Fruit fly (Drosophila melanogaster) whole organism, embryonic: ENCODE results near the gene eya.

ENCODE experiments used
- Antp ChIP-seq: fragments of 200-800 bp; sonication (Bioruptor generic); optimal IDR thresholded peaks from 3 replicates; lab custom pipeline; 2016; ENCODE audit warnings: missing biosample characterization, missing genetic modification characterization
- CG10209 ChIP-seq: fragments of 200-800 bp; sonication (Bioruptor generic); optimal IDR thresholded peaks from 3 replicates; lab custom pipeline; 2017; ENCODE audit warnings: missing biosample characterization, mild to moderate bottlenecking, missing genetic modification characterization, missing genetic modification reagents
- CG10366 ChIP-seq: fragments of 200-800 bp; sonication (Bioruptor generic); IDR thresholded peaks from 2 replicates; pipeline ENCODE4 v1.3.6; 2022; ENCODE audit warnings: missing biosample characterization, missing genetic modification characterization
- CG11093 ChIP-seq: fragments of 200-800 bp; sonication (Bioruptor generic); IDR thresholded peaks from 3 replicates; pipeline ENCODE4 v1.3.6; 2022; ENCODE audit warnings: missing biosample characterization, missing genetic modification characterization
- CG12744 ChIP-seq: fragments of 200-800 bp; sonication (Bioruptor generic); optimal IDR thresholded peaks from 2 replicates; lab custom pipeline; 2016; ENCODE audit warnings: missing biosample characterization, missing genetic modification characterization
- CG13296 ChIP-seq: fragments of 200-800 bp; sonication (Bioruptor generic); optimal IDR thresholded peaks from 3 replicates; lab custom pipeline; 2018; ENCODE audit warnings: missing biosample characterization, mild to moderate bottlenecking, missing genetic modification characterization
- CG15011 ChIP-seq: fragments of 200-800 bp; sonication (Bioruptor generic); optimal IDR thresholded peaks from 3 replicates; lab custom pipeline; 2018; ENCODE audit warnings: missing biosample characterization, mild to moderate bottlenecking, missing genetic modification characterization
- CG1603 ChIP-seq: fragments of 200-800 bp; sonication (Bioruptor generic); optimal IDR thresholded peaks from 2 replicates; lab custom pipeline; 2019; ENCODE audit warnings: missing biosample characterization, mild to moderate bottlenecking, missing genetic modification characterization, moderate library complexity
- CG17568 ChIP-seq: fragments of 200-800 bp; sonication (Bioruptor generic); optimal IDR thresholded peaks from 2 replicates; lab custom pipeline; 2018; ENCODE audit warnings: missing biosample characterization, mild to moderate bottlenecking, missing genetic modification characterization, moderate library complexity
- CG3163 ChIP-seq: fragments of 200-800 bp; sonication (Bioruptor generic); optimal IDR thresholded peaks from 3 replicates; lab custom pipeline; 2016; ENCODE audit warnings: missing biosample characterization, missing genetic modification characterization
- CG34224 ChIP-seq: fragments of 200-800 bp; sonication (Bioruptor generic); IDR thresholded peaks from 3 replicates; pipeline ENCODE4 v1.3.6; 2022; ENCODE audit warnings: missing biosample characterization, missing genetic modification characterization; ENCODE audit not compliant: partially characterized antibody
- CG4328 ChIP-seq: fragments of 200-800 bp; sonication (Bioruptor generic); optimal IDR thresholded peaks from 3 replicates; lab custom pipeline; 2017; ENCODE audit warnings: missing biosample characterization, missing genetic modification reagents, missing genetic modification characterization
- CG5180 ChIP-seq: fragments of 200-800 bp; sonication (Bioruptor generic); optimal IDR thresholded peaks from 3 replicates; lab custom pipeline; 2017; ENCODE audit warnings: missing biosample characterization, missing genetic modification characterization, mild to moderate bottlenecking, moderate library complexity, missing genetic modification reagents
- CG6254 ChIP-seq: fragments of 200-800 bp; sonication (Bioruptor generic); optimal IDR thresholded peaks from 3 replicates; lab custom pipeline; 2017; ENCODE audit warnings: mild to moderate bottlenecking, missing biosample characterization, missing genetic modification reagents, missing genetic modification characterization
- CG6654 ChIP-seq: fragments of 200-800 bp; sonication (Bioruptor generic); optimal IDR thresholded peaks from 2 replicates; lab custom pipeline; 2017; ENCODE audit warnings: missing biosample characterization, mild to moderate bottlenecking, missing genetic modification characterization
- CG7556 ChIP-seq: fragments of 200-800 bp; sonication (Bioruptor generic); optimal IDR thresholded peaks from 2 replicates; lab custom pipeline; 2017; ENCODE audit warnings: missing biosample characterization, mild to moderate bottlenecking, missing genetic modification characterization
- CG7963 ChIP-seq: fragments of 200-800 bp; sonication (Bioruptor generic); IDR thresholded peaks from 3 replicates; pipeline ENCODE4 v1.3.6; 2022; ENCODE audit warnings: missing biosample characterization, missing genetic modification characterization; ENCODE audit not compliant: partially characterized antibody
- D19A ChIP-seq: fragments of 200-800 bp; optimal IDR thresholded peaks from 3 replicates; lab custom pipeline; 2019; ENCODE audit warnings: missing biosample characterization, mild to moderate bottlenecking, missing genetic modification characterization, moderate library complexity
- Dbx ChIP-seq: fragments of 200-800 bp; sonication (Bioruptor generic); IDR thresholded peaks from 3 replicates; pipeline ENCODE4 v1.3.6; 2022; ENCODE audit warnings: missing biosample characterization, missing genetic modification characterization
- Dfd ChIP-seq, 2 experiments: fragments of >200 bp; optimal IDR thresholded peaks; 2 replicates each; lab custom pipeline; 2017; ENCODE audit warnings: missing biosample characterization in 2 of 2, missing genetic modification characterization in 2 of 2
- Doc3 ChIP-seq: fragments of 200-800 bp; sonication (Bioruptor generic); IDR thresholded peaks from 3 replicates; pipeline ENCODE4 v1.3.6; 2022; ENCODE audit warnings: missing biosample characterization, missing genetic modification characterization; ENCODE audit not compliant: partially characterized antibody
- Dp ChIP-seq: fragments of 200-800 bp; sonication (Bioruptor generic); optimal IDR thresholded peaks from 2 replicates; lab custom pipeline; 2018; ENCODE audit warnings: missing biosample characterization, mild to moderate bottlenecking, missing genetic modification characterization, moderate library complexity
- Fer2 ChIP-seq: fragments of 200-800 bp; sonication (Bioruptor generic); optimal IDR thresholded peaks from 2 replicates; lab custom pipeline; 2018; ENCODE audit warnings: missing biosample characterization, mild to moderate bottlenecking, missing genetic modification characterization, moderate library complexity
- HHEX ChIP-seq: fragments of 200-800 bp; sonication (Bioruptor generic); optimal IDR thresholded peaks from 3 replicates; lab custom pipeline; 2017; ENCODE audit warnings: missing biosample characterization, mild to moderate bottlenecking, missing genetic modification characterization, missing genetic modification reagents
- HLH3B ChIP-seq: fragments of 200-800 bp; sonication (Bioruptor generic); IDR thresholded peaks from 2 replicates; pipeline ENCODE4 v1.3.6; 2022; ENCODE audit warnings: missing biosample characterization, missing genetic modification characterization
- MTF-1 ChIP-seq: fragments of 200-800 bp; sonication (Bioruptor generic); optimal IDR thresholded peaks from 2 replicates; lab custom pipeline; 2018; ENCODE audit warnings: missing biosample characterization, mild to moderate bottlenecking, missing genetic modification characterization, borderline replicate concordance
- Trl ChIP-seq, 3 experiments: fragments of >200 bp in 2 of 3; fragments of 200-800 bp in 1 of 3; sonication (Bioruptor generic) in 1 of 3; optimal IDR thresholded peaks; 2 replicates in 1 of 3; 3 replicates in 2 of 3; lab custom pipeline; 2016 to 2017; ENCODE audit warnings: missing biosample characterization in 1 of 3, missing genetic modification characterization in 1 of 3
- Vsx1 ChIP-seq: fragments of 200-800 bp; sonication (Bioruptor generic); optimal IDR thresholded peaks from 2 replicates; lab custom pipeline; 2017; ENCODE audit warnings: missing biosample characterization, mild to moderate bottlenecking, missing genetic modification characterization, missing genetic modification reagents
- Xbp1 ChIP-seq: fragments of 200-800 bp; sonication (Bioruptor generic); optimal IDR thresholded peaks from 3 replicates; lab custom pipeline; 2016; ENCODE audit warnings: missing biosample characterization, mild to moderate bottlenecking, missing genetic modification characterization
- ash1 ChIP-seq: fragments of 200-800 bp; sonication (Bioruptor generic); optimal IDR thresholded peaks from 2 replicates; lab custom pipeline; 2018; ENCODE audit warnings: missing biosample characterization, mild to moderate bottlenecking, missing genetic modification characterization
- ato ChIP-seq: fragments of 200-800 bp; sonication (Bioruptor generic); IDR thresholded peaks from 2 replicates; pipeline ENCODE4 v1.3.6; 2022; ENCODE audit warnings: missing biosample characterization, missing genetic modification characterization; ENCODE audit not compliant: partially characterized antibody
- bigmax ChIP-seq: fragments of 200-800 bp; sonication (Bioruptor generic); optimal IDR thresholded peaks from 2 replicates; lab custom pipeline; 2018; ENCODE audit warnings: missing biosample characterization, mild to moderate bottlenecking, missing genetic modification characterization
- ems ChIP-seq: fragments of 200-800 bp; sonication (Bioruptor generic); optimal IDR thresholded peaks from 3 replicates; lab custom pipeline; 2016; ENCODE audit warnings: missing biosample characterization, missing genetic modification characterization
- gro ChIP-seq: fragments of 200-800 bp; sonication (Bioruptor generic); optimal IDR thresholded peaks from 2 replicates; lab custom pipeline; 2016; ENCODE audit warnings: missing biosample characterization, missing genetic modification characterization
- hb ChIP-seq: fragments of 200-800 bp; sonication (Bioruptor generic); IDR thresholded peaks from 3 replicates; pipeline ENCODE4 v1.3.6; 2022; ENCODE audit warnings: missing biosample characterization, missing genetic modification characterization; ENCODE audit not compliant: partially characterized antibody
- hth ChIP-seq: fragments of >200 bp; optimal IDR thresholded peaks from 2 replicates; lab custom pipeline; 2017; ENCODE audit warnings: inconsistent platforms
- jigr1 ChIP-seq: fragments of 200-800 bp; sonication (Bioruptor generic); IDR thresholded peaks from 3 replicates; pipeline ENCODE4 v1.3.6; 2022; ENCODE audit warnings: missing biosample characterization, missing genetic modification characterization
- psq ChIP-seq: fragments of 200-800 bp; sonication (Bioruptor generic); optimal IDR thresholded peaks from 2 replicates; lab custom pipeline; 2017; ENCODE audit warnings: missing biosample characterization, missing genetic modification characterization
- sd ChIP-seq: fragments of 200-800 bp; sonication (Bioruptor generic); optimal IDR thresholded peaks from 3 replicates; lab custom pipeline; 2018; ENCODE audit warnings: missing biosample characterization, mild to moderate bottlenecking, missing genetic modification characterization, moderate library complexity
- shn ChIP-seq: fragments of 200-800 bp; sonication (Bioruptor generic); optimal IDR thresholded peaks from 3 replicates; lab custom pipeline; 2016; ENCODE audit warnings: missing biosample characterization, missing genetic modification characterization
- sna ChIP-seq: fragments of 200-800 bp; sonication (Bioruptor generic); IDR thresholded peaks from 2 replicates; pipeline ENCODE4 v1.3.6; 2022; ENCODE audit warnings: missing biosample characterization, missing genetic modification characterization; ENCODE audit not compliant: partially characterized antibody
- sob ChIP-seq: fragments of 200-800 bp; sonication (Bioruptor generic); IDR thresholded peaks from 2 replicates; pipeline ENCODE4 v1.3.6; 2022; ENCODE audit warnings: missing biosample characterization, missing genetic modification characterization
- sqz ChIP-seq: fragments of 200-800 bp; sonication (Bioruptor generic); optimal IDR thresholded peaks from 3 replicates; lab custom pipeline; 2018; ENCODE audit warnings: missing biosample characterization, mild to moderate bottlenecking, missing genetic modification characterization
- twi ChIP-seq: fragments of 200-800 bp; optimal IDR thresholded peaks from 2 replicates; lab custom pipeline; 2019; ENCODE audit warnings: missing biosample characterization, mild to moderate bottlenecking, missing genetic modification characterization, moderate library complexity
- vvl ChIP-seq: fragments of 200-800 bp; sonication (Bioruptor generic); IDR thresholded peaks from 2 replicates; pipeline ENCODE4 v1.3.6; 2022; ENCODE audit warnings: missing biosample characterization, missing genetic modification characterization

Gene eya

dm6 chr2L:6480212-6480994, 66.4 kb downstream of the eya start, which contains the start of the genes Sec61alpha and Daxx (continued):
- peak; percentile 100 for TF ChIP-seq hb (GFP tag; lab: Robert Waterston, UW)
- TF ChIP-seq CG7556 (GFP tag; lab: Kevin White, UChicago), result peak; percentile 62
- peak; percentile 73 for TF ChIP-seq CG3163 (GFP tag; lab: Kevin White, UChicago)
- peak; percentile 76 for TF ChIP-seq CG13296 (GFP tag; lab: Kevin White, UChicago)
- TF ChIP-seq D19A (tag; lab: Kevin White, UChicago), result peak; percentile 63
- TF ChIP-seq Dfd (GFP tag; optimal IDR thresholded peaks at IDR 0.05; lab: Kevin White, UChicago), result no peak
- TF ChIP-seq jigr1 (GFP tag; lab: Robert Waterston, UW), result peak; percentile 69; the same call in 2 of the 3 replicates
- TF ChIP-seq CG12744, result peak; percentile 78
- peak; percentile 82 for TF ChIP-seq CG10366 (GFP tag; lab: Robert Waterston, UW)
- peak; percentile 97 for TF ChIP-seq Doc3
- TF ChIP-seq psq (GFP tag; lab: Kevin White, UChicago), result peak; percentile 47

- peak; percentile 62 for TF ChIP-seq MTF-1 (GFP tag; lab: Kevin White, UChicago)
- peak; percentile 65 for TF ChIP-seq HHEX
- no peak for TF ChIP-seq ems (GFP tag; lab: Kevin White, UChicago)
- peak; percentile 24 for TF ChIP-seq Vsx1 (GFP tag; lab: Kevin White, UChicago)
- peak; percentile 44 for TF ChIP-seq CG5180 (GFP tag; lab: Kevin White, UChicago)
- no peak for TF ChIP-seq CG34224 (GFP tag; lab: Robert Waterston, UW)
- TF ChIP-seq ash1 (GFP tag; lab: Kevin White, UChicago), result peak; percentile 39
- TF ChIP-seq shn (GFP tag; lab: Kevin White, UChicago), result no peak
- TF ChIP-seq CG6654 (GFP tag; lab: Kevin White, UChicago), result no peak
- TF ChIP-seq hth (lab: Kevin White, UChicago), result no peak
- TF ChIP-seq CG4328 (GFP tag; lab: Kevin White, UChicago), result peak; percentile 72
- peak; percentile 61; the same call in 1 of the 2 replicates for TF ChIP-seq vvl
- TF ChIP-seq CG6254, result peak; percentile 27
- peak; percentile 55 to 82 for TF ChIP-seq Trl (optimal IDR thresholded peaks at IDR 0.05; lab: Kevin White, UChicago)
- no peak for TF ChIP-seq Trl (GFP tag; optimal IDR thresholded peaks at IDR 0.05; lab: Kevin White, UChicago)
- no peak for TF ChIP-seq ato (GFP tag; lab: Robert Waterston, UW)
- TF ChIP-seq sna (GFP tag; lab: Robert Waterston, UW), result no peak
- peak; percentile 27 for TF ChIP-seq Xbp1
- TF ChIP-seq HLH3B (GFP tag; lab: Robert Waterston, UW), result no peak
- no peak for TF ChIP-seq CG11093 (GFP tag; lab: Robert Waterston, UW)
- TF ChIP-seq Fer2, result peak; percentile 37
- peak; percentile 47 for TF ChIP-seq bigmax
- peak; percentile 75 for TF ChIP-seq CG17568
- peak; percentile 42 for TF ChIP-seq D19A (tag; lab: Kevin White, UChicago)
- peak; percentile 25 for TF ChIP-seq CG1603 (tag; lab: Kevin White, UChicago)
- TF ChIP-seq sd (tag; lab: Kevin White, UChicago), result peak; percentile 20
- TF ChIP-seq twi, result peak; percentile 2
- TF ChIP-seq Dp (GFP tag; lab: Kevin White, UChicago), result no peak
- peak; percentile 53 for TF ChIP-seq gro
- TF ChIP-seq sob (GFP tag; lab: Robert Waterston, UW), result peak; percentile 53; the same call in 1 of the 2 replicates
- TF ChIP-seq CG10209 (GFP tag; lab: Kevin White, UChicago), result peak; percentile 36
- peak; percentile 34 for TF ChIP-seq CG15011 (GFP tag; lab: Kevin White, UChicago)
- TF ChIP-seq sqz (GFP tag; lab: Kevin White, UChicago), result peak; percentile 44
- no peak for TF ChIP-seq Dbx
- TF ChIP-seq Antp, result no peak
- TF ChIP-seq CG7963 (GFP tag; lab: Robert Waterston, UW), result no peak
These were observed 67.4 kb downstream of the eya start for dm6 chr2L:6479226-6479906.
